Fruit fly (Drosophila melanogaster) whole organism, prepupa: ENCODE results near the gene scat.

Experiments used
- Blimp-1 ChIP-seq: fragments of 200-800 bp; sonication (Bioruptor generic); optimal IDR thresholded peaks from 3 replicates; lab custom pipeline; 2017; ENCODE audit warnings: missing biosample characterization, missing genetic modification characterization, mild to moderate bottlenecking, moderate library complexity, missing genetic modification reagents
- CG10669 ChIP-seq: fragments of 200-800 bp; sonication (Bioruptor generic); optimal IDR thresholded peaks from 3 replicates; lab custom pipeline; 2018; ENCODE audit warnings: missing biosample characterization, mild to moderate bottlenecking, missing genetic modification characterization, moderate library complexity
- CG11902 ChIP-seq: fragments of 200-800 bp; sonication (Bioruptor generic); optimal IDR thresholded peaks from 3 replicates; lab custom pipeline; 2016; ENCODE audit warnings: missing biosample characterization, missing genetic modification characterization
- CG15336 ChIP-seq: fragments of 200-800 bp; sonication (Bioruptor generic); IDR thresholded peaks from 2 replicates; pipeline ENCODE4 v1.3.6; 2022; ENCODE audit warnings: missing biosample characterization, missing genetic modification characterization
- CG1621 ChIP-seq: fragments of 200-800 bp; sonication (Bioruptor generic); optimal IDR thresholded peaks from 3 replicates; lab custom pipeline; 2018; ENCODE audit warnings: missing biosample characterization, mild to moderate bottlenecking, missing genetic modification characterization
- CG31627 ChIP-seq: fragments of 200-800 bp; sonication (Bioruptor generic); optimal IDR thresholded peaks from 3 replicates; lab custom pipeline; 2016; ENCODE audit warnings: missing biosample characterization, missing genetic modification characterization
- CG32006 ChIP-seq: fragments of 200-800 bp; sonication (Bioruptor generic); optimal IDR thresholded peaks from 3 replicates; lab custom pipeline; 2017; ENCODE audit warnings: missing biosample characterization, mild to moderate bottlenecking, missing genetic modification characterization
- CG3919 ChIP-seq: fragments of 200-800 bp; sonication (Bioruptor generic); optimal IDR thresholded peaks from 3 replicates; lab custom pipeline; 2016; ENCODE audit warnings: missing biosample characterization, missing genetic modification characterization
- CG4318 ChIP-seq: fragments of 200-800 bp; sonication (Bioruptor generic); optimal IDR thresholded peaks from 3 replicates; lab custom pipeline; 2017; ENCODE audit warnings: missing biosample characterization, mild to moderate bottlenecking, missing genetic modification characterization
- CG6163 ChIP-seq: fragments of 200-800 bp; sonication (Bioruptor generic); IDR thresholded peaks from 3 replicates; pipeline ENCODE4 v1.3.6; 2022; ENCODE audit warnings: missing biosample characterization, missing genetic modification characterization
- CG6276 ChIP-seq: fragments of 200-800 bp; sonication (Bioruptor generic); optimal IDR thresholded peaks from 2 replicates; lab custom pipeline; 2017; ENCODE audit warnings: missing biosample characterization, mild to moderate bottlenecking, missing genetic modification characterization
- CG6792 ChIP-seq: fragments of 200-800 bp; sonication (Bioruptor generic); optimal IDR thresholded peaks from 3 replicates; lab custom pipeline; 2016; ENCODE audit warnings: missing biosample characterization, missing genetic modification characterization
- CG6808 ChIP-seq: fragments of 200-800 bp; sonication (Bioruptor generic); optimal IDR thresholded peaks from 3 replicates; lab custom pipeline; 2017; ENCODE audit warnings: missing biosample characterization, missing genetic modification characterization, mild to moderate bottlenecking, moderate library complexity, missing genetic modification reagents
- CG6854 ChIP-seq: fragments of 200-800 bp; sonication (Bioruptor generic); optimal IDR thresholded peaks from 2 replicates; lab custom pipeline; 2017; ENCODE audit warnings: missing biosample characterization, mild to moderate bottlenecking, missing genetic modification characterization
- CG7368 ChIP-seq: fragments of 200-800 bp; sonication (Bioruptor generic); optimal IDR thresholded peaks from 3 replicates; lab custom pipeline; 2016; ENCODE audit warnings: missing biosample characterization, missing genetic modification characterization
- CG8319 ChIP-seq: fragments of 200-800 bp; sonication (Bioruptor generic); optimal IDR thresholded peaks from 3 replicates; lab custom pipeline; 2016; ENCODE audit warnings: missing biosample characterization, missing genetic modification characterization
- CG8632 ChIP-seq: fragments of 200-800 bp; sonication (Bioruptor generic); optimal IDR thresholded peaks from 3 replicates; lab custom pipeline; 2016; ENCODE audit warnings: missing biosample characterization, missing genetic modification characterization
- Eip75B ChIP-seq: fragments of 200-800 bp; sonication (Bioruptor generic); optimal IDR thresholded peaks from 3 replicates; lab custom pipeline; 2016; ENCODE audit warnings: missing biosample characterization, missing genetic modification characterization
- Eip78C ChIP-seq: fragments of 200-800 bp; sonication (Bioruptor generic); peaks from one replicate; lab custom pipeline; 2016; ENCODE audit warnings: missing biosample characterization, missing genetic modification characterization
- Eip93F ChIP-seq: fragments of 200-800 bp; sonication (Bioruptor generic); optimal IDR thresholded peaks from 2 replicates; lab custom pipeline; 2016; ENCODE audit warnings: missing biosample characterization, mild to moderate bottlenecking, missing genetic modification characterization
- Ets21C ChIP-seq: fragments of 200-800 bp; sonication (Bioruptor generic); optimal IDR thresholded peaks from 3 replicates; lab custom pipeline; 2016; ENCODE audit warnings: missing biosample characterization, missing genetic modification characterization
- Ets96B ChIP-seq: fragments of 200-800 bp; optimal IDR thresholded peaks from 2 replicates; lab custom pipeline; 2019; ENCODE audit warnings: missing biosample characterization, mild to moderate bottlenecking, missing genetic modification characterization, moderate library complexity
- Gug ChIP-seq: fragments of 200-800 bp; sonication (Bioruptor generic); IDR thresholded peaks from 2 replicates; pipeline ENCODE4 v1.3.6; 2022; ENCODE audit warnings: missing biosample characterization, missing genetic modification characterization
- Hr38 ChIP-seq: sonication (Bioruptor generic); optimal IDR thresholded peaks from 2 replicates; lab custom pipeline; 2016; ENCODE audit warnings: missing biosample characterization, missing genetic modification characterization
- Hr39 ChIP-seq: fragments of 200-800 bp; sonication (Bioruptor generic); optimal IDR thresholded peaks from 2 replicates; lab custom pipeline; 2016; ENCODE audit warnings: missing biosample characterization, missing genetic modification characterization
- Hr4 ChIP-seq: fragments of 200-800 bp; sonication (Bioruptor generic); optimal IDR thresholded peaks from 3 replicates; lab custom pipeline; 2016; ENCODE audit warnings: missing biosample characterization, missing genetic modification characterization
- Lpt ChIP-seq: fragments of 200-800 bp; sonication (Bioruptor generic); optimal IDR thresholded peaks from 3 replicates; lab custom pipeline; 2016; ENCODE audit warnings: missing biosample characterization, missing genetic modification characterization
- Met ChIP-seq: fragments of 200-800 bp; sonication (Bioruptor generic); optimal IDR thresholded peaks from 3 replicates; lab custom pipeline; 2016; ENCODE audit warnings: missing biosample characterization, missing genetic modification characterization
- Smox ChIP-seq: fragments of 200-800 bp; sonication (Bioruptor generic); optimal IDR thresholded peaks from 3 replicates; lab custom pipeline; 2016; ENCODE audit warnings: missing biosample characterization, missing genetic modification characterization
- Sox14 ChIP-seq: fragments of 200-800 bp; sonication (Bioruptor generic); optimal IDR thresholded peaks from 3 replicates; lab custom pipeline; 2016; ENCODE audit warnings: missing biosample characterization, missing genetic modification characterization
- Sox15 ChIP-seq: fragments of 200-800 bp; sonication (Bioruptor generic); optimal IDR thresholded peaks from 3 replicates; lab custom pipeline; 2016; ENCODE audit warnings: missing biosample characterization, missing genetic modification characterization
- cyc ChIP-seq: fragments of 200-800 bp; sonication (Bioruptor generic); optimal IDR thresholded peaks from 3 replicates; lab custom pipeline; 2016; ENCODE audit warnings: missing biosample characterization, missing genetic modification characterization
- dac ChIP-seq: fragments of 200-800 bp; sonication (Bioruptor generic); optimal IDR thresholded peaks from 2 replicates; lab custom pipeline; 2017; ENCODE audit warnings: missing biosample characterization, mild to moderate bottlenecking, missing genetic modification characterization
- dsx ChIP-seq: fragments of 200-800 bp; optimal IDR thresholded peaks from 3 replicates; lab custom pipeline; 2019; ENCODE audit warnings: missing biosample characterization, mild to moderate bottlenecking, missing genetic modification characterization, moderate library complexity; ENCODE audit not compliant: poor library complexity, severe bottlenecking
- eg ChIP-seq: fragments of 200-800 bp; sonication (Bioruptor generic); IDR thresholded peaks from 3 replicates; pipeline ENCODE4 v1.3.6; 2022; ENCODE audit warnings: missing biosample characterization, missing genetic modification characterization
- esn ChIP-seq: fragments of 200-800 bp; sonication (Bioruptor generic); optimal IDR thresholded peaks from 2 replicates; lab custom pipeline; 2016; ENCODE audit warnings: missing biosample characterization, mild to moderate bottlenecking, missing genetic modification characterization, moderate library complexity
- fd59A ChIP-seq: fragments of 200-800 bp; sonication (Bioruptor generic); optimal IDR thresholded peaks from 2 replicates; lab custom pipeline; 2017; ENCODE audit warnings: missing biosample characterization, mild to moderate bottlenecking, missing genetic modification characterization, missing genetic modification reagents
- fkh ChIP-seq: fragments of 200-800 bp; sonication (Bioruptor generic); optimal IDR thresholded peaks from 3 replicates; lab custom pipeline; 2017; ENCODE audit warnings: missing biosample characterization, mild to moderate bottlenecking, missing genetic modification characterization, moderate library complexity
- lz ChIP-seq: fragments of 200-800 bp; sonication (Bioruptor generic); optimal IDR thresholded peaks from 3 replicates; lab custom pipeline; 2016; ENCODE audit warnings: missing biosample characterization, missing genetic modification characterization
- net ChIP-seq: fragments of 200-800 bp; sonication (Bioruptor generic); optimal IDR thresholded peaks from 3 replicates; lab custom pipeline; 2016; ENCODE audit warnings: missing biosample characterization, missing genetic modification characterization
- pdm3 ChIP-seq: fragments of 200-800 bp; sonication (Bioruptor generic); optimal IDR thresholded peaks from 3 replicates; lab custom pipeline; 2016; ENCODE audit warnings: missing biosample characterization, missing genetic modification characterization
- salr ChIP-seq, 2 experiments: fragments of 200-800 bp; sonication (Bioruptor generic); optimal IDR thresholded peaks; 3 replicates each; lab custom pipeline; 2016 to 2018; ENCODE audit warnings: missing biosample characterization in 2 of 2, missing genetic modification characterization in 2 of 2, mild to moderate bottlenecking in 1 of 2
- spab ChIP-seq: fragments of 200-800 bp; sonication (Bioruptor generic); optimal IDR thresholded peaks from 2 replicates; lab custom pipeline; 2017; ENCODE audit warnings: missing biosample characterization, mild to moderate bottlenecking, missing genetic modification characterization, missing genetic modification reagents
- ss ChIP-seq, 2 experiments: fragments of 200-800 bp; sonication (Bioruptor generic); optimal IDR thresholded peaks; 2 replicates in 1 of 2; 3 replicates in 1 of 2; lab custom pipeline; 2017 to 2018; ENCODE audit warnings: mild to moderate bottlenecking in 2 of 2, missing biosample characterization in 2 of 2, missing genetic modification characterization in 2 of 2, moderate library complexity in 1 of 2
- topi ChIP-seq: fragments of 200-800 bp; sonication (Bioruptor generic); optimal IDR thresholded peaks from 3 replicates; lab custom pipeline; 2016; ENCODE audit warnings: missing biosample characterization, missing genetic modification characterization

scat gene

DNA sequence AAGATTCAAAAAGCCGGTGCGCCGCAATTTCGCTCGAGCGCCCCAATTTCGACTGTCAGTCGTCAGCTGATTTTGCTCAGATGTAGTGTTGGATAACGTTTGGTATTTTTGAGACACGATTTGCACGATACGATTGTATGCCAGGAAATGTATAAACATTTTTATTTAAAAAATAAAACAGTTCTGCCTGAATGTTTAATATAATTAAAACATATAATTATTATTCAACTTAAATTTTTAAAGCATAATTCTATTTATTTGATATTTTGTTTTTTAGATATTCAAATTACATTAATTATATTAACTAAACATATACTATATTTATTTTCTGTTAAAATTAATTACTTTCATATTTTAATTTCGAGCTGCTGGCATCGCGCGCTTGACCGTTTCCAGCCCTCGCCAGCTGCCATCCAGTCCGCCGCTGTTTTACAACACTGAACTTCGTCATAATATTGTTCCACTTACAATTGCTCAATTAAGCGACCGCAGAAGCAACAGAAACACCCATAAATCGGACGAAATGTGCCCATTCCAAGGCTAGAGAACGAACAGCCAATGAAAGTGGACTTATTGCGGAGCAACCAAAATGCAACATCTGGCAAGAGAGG is at the start of gene scat, which contains the start of gene FucTB (continued):
- TF ChIP-seq CG3919 (GFP tag; lab: Kevin White, UChicago), result peak; percentile 87
- TF ChIP-seq net (GFP tag; lab: Kevin White, UChicago), result peak; percentile 49
- TF ChIP-seq esn (GFP tag; lab: Kevin White, UChicago), result peak; percentile 80
- TF ChIP-seq CG6163 (GFP tag; lab: Robert Waterston, UW), result peak; percentile 75
- TF ChIP-seq CG11902 (GFP tag; lab: Kevin White, UChicago), result peak; percentile 84
- TF ChIP-seq ss (GFP tag; optimal IDR thresholded peaks at IDR 0.05; lab: Kevin White, UChicago), result peak; percentile 62 to 76
- TF ChIP-seq lz (GFP tag; lab: Kevin White, UChicago), result peak; percentile 79
- TF ChIP-seq CG1621, result peak; percentile 29
- TF ChIP-seq CG32006, result peak; percentile 93

DNA sequence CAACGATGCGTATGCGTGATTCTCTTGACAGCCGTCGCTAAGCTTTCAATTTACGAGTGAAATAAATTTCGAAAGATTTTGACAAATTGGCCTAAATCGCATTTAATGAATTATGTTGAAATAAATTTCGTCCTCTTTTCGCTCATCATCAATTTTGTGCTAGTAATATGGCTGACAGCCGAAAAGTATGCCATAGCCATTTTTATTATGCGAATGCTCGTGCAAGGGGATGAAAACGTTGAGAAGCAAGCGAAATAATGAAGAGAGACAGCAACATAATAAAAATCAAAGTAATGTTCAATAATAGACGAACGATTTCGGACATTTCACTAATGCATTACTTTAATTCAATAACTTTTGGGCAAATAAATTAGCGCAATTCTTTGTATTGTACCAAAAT is 44.9 kb upstream of the scat start:
- TF ChIP-seq Eip78C (GFP tag; lab: Kevin White, UChicago) (peak; percentile 50), Ets96B (no peak), salr (GFP tag; optimal IDR thresholded peaks at IDR 0.05; lab: Kevin White, UChicago) (no peak), Blimp-1 (GFP tag; lab: Kevin White, UChicago) (no peak), CG15336 (GFP tag; lab: Robert Waterston, UW) (no peak)

DNA sequence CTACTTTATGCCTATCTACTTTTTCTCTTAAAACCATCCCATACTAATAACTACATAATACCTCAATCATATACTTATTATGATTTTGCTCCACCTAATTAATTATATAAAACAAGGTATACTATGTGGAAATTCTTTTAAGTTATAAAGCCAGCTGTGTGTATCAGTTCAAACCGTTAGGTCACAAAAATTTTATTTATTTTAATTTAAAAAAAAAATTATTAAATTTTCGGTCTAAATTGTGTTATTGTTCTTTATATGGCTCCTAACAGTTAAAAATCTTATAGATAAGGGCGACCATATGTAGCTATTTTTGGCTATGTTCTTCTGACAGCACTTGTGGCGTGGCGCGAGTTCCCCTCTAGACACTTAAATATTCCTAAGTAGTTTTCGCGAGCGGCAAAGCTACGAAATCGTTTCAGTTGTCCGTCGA is 43.9 kb upstream of the scat start, which contains the start of gene Aldh:
TSS of gene Aldh (plus strand) at position 150 of the 433 bp plus-strand sequence.
- TF ChIP-seq Hr4 (no peak), CG7368 (GFP tag; lab: Kevin White, UChicago) (peak; percentile 16), pdm3 (GFP tag; lab: Kevin White, UChicago) (peak; percentile 63), salr (GFP tag; optimal IDR thresholded peaks at IDR 0.05; lab: Kevin White, UChicago) (peak in 1 of 2 experiments; percentile 32), dac (GFP tag; lab: Kevin White, UChicago) (no peak), Smox (GFP tag; lab: Kevin White, UChicago) (no peak), cyc (no peak), CG11902 (GFP tag; lab: Kevin White, UChicago) (no peak), CG6808 (GFP tag; lab: Kevin White, UChicago) (peak; percentile 53), net (GFP tag; lab: Kevin White, UChicago) (peak; percentile 33), CG4318 (GFP tag; lab: Kevin White, UChicago) (peak; percentile 52), Gug (GFP tag; lab: Robert Waterston, UW) (peak; percentile 53), fkh (GFP tag; lab: Kevin White, UChicago) (no peak), Met (GFP tag; lab: Kevin White, UChicago) (no peak), Sox15 (GFP tag; lab: Kevin White, UChicago) (no peak), CG10669 (peak; percentile 60), CG6792 (no peak), CG3919 (GFP tag; lab: Kevin White, UChicago) (peak; percentile 35), topi (no peak), spab (GFP tag; lab: Kevin White, UChicago) (peak; percentile 50), CG6854 (GFP tag; lab: Kevin White, UChicago) (no peak), Ets96B (peak; percentile 75), fd59A (peak; percentile 41), Hr38 (no peak), Blimp-1 (GFP tag; lab: Kevin White, UChicago) (no peak), ss (GFP tag; optimal IDR thresholded peaks at IDR 0.05; lab: Kevin White, UChicago) (peak in 1 of 2 experiments; percentile 64), CG8319 (GFP tag; lab: Kevin White, UChicago) (no peak), Ets21C (GFP tag; lab: Kevin White, UChicago) (no peak), esn (GFP tag; lab: Kevin White, UChicago) (no peak), eg (GFP tag; lab: Robert Waterston, UW) (peak; percentile 65; the same call in 2 of the 3 replicates), CG15336 (GFP tag; lab: Robert Waterston, UW) (peak; percentile 65), Hr39 (GFP tag; lab: Kevin White, UChicago) (no peak), CG1621 (peak; percentile 22), CG6163 (GFP tag; lab: Robert Waterston, UW) (no peak), Eip93F (GFP tag; lab: Kevin White, UChicago) (no peak), CG31627 (GFP tag; lab: Kevin White, UChicago) (no peak), Eip75B (GFP tag; lab: Kevin White, UChicago) (no peak), dsx (GFP tag; lab: Kevin White, UChicago) (peak; percentile 62), CG8632 (GFP tag; lab: Kevin White, UChicago) (peak; percentile 60), Lpt (GFP tag; lab: Kevin White, UChicago) (no peak), Eip78C (GFP tag; lab: Kevin White, UChicago) (peak; percentile 82), CG6276 (GFP tag; lab: Kevin White, UChicago) (peak; percentile 60), Sox14 (no peak)
